Worm (Caenorhabditis elegans) whole organism, mixed stage, embryonic: ENCODE measurements around the gene C07H6.2.

Source experiments
- elt-3 ChIP-seq: fragments of 150-350 bp; optimal IDR thresholded peaks from 2 replicates; lab custom pipeline; 2014; ENCODE audit warnings: missing biosample characterization, missing genetic modification characterization
- lin-13 ChIP-seq: fragments of 150-350 bp; optimal IDR thresholded peaks from 2 replicates; lab custom pipeline; 2014; ENCODE audit warnings: missing biosample characterization, missing genetic modification characterization
- lsy-2 ChIP-seq: fragments of 150-350 bp; optimal IDR thresholded peaks from 2 replicates; lab custom pipeline; 2014; ENCODE audit warnings: missing biosample characterization, missing genetic modification characterization
- mab-5 ChIP-seq: fragments of 150-350 bp; optimal IDR thresholded peaks from 2 replicates; lab custom pipeline; 2014; ENCODE audit warnings: missing biosample characterization, missing genetic modification characterization
- mls-2 ChIP-seq: sonication (generic microtip); optimal IDR thresholded peaks from 2 replicates; lab custom pipeline; 2016; ENCODE audit warnings: mild to moderate bottlenecking, missing genetic modification characterization, moderate library complexity, missing compliant biosample characterization
- nhr-28 ChIP-seq: fragments of 150-350 bp; optimal IDR thresholded peaks from 2 replicates; lab custom pipeline; 2014; ENCODE audit warnings: missing biosample characterization, missing genetic modification characterization
- nhr-76 ChIP-seq: sonication (generic microtip); optimal IDR thresholded peaks from 2 replicates; lab custom pipeline; 2017; ENCODE audit warnings: missing biosample characterization, missing genetic modification characterization
- sem-2 ChIP-seq: fragments of 200-800 bp; sonication (Bioruptor generic); optimal IDR thresholded peaks from 2 replicates; lab custom pipeline; 2018; ENCODE audit warnings: mild to moderate bottlenecking, missing genetic modification characterization, missing compliant biosample characterization
- snpc-4 ChIP-seq: fragments of 150-350 bp; optimal IDR thresholded peaks from 2 replicates; lab custom pipeline; 2014; ENCODE audit warnings: missing biosample characterization, missing genetic modification characterization
- sptf-1 ChIP-seq: sonication (generic microtip); optimal IDR thresholded peaks from 2 replicates; lab custom pipeline; 2017; ENCODE audit warnings: mild to moderate bottlenecking, missing genetic modification characterization, moderate library complexity, missing compliant biosample characterization
- unc-62 ChIP-seq: fragments of 150-350 bp; optimal IDR thresholded peaks from 2 replicates; lab custom pipeline; 2014; ENCODE audit warnings: missing biosample characterization, missing genetic modification reagents, missing genetic modification characterization
- ztf-11 ChIP-seq: fragments of 150-350 bp; optimal IDR thresholded peaks from 2 replicates; lab custom pipeline; 2014; ENCODE audit warnings: missing biosample characterization, missing genetic modification characterization

ce11 chrIII:7561872-7562271 lies 41.1 kb downstream of the C07H6.2 start, which contains the start of gene lgc-12:
- TF ChIP-seq sem-2 (GFP tag; lab: Kevin White, UChicago) (no peak), unc-62 (GFP tag; lab: Kevin White, UChicago) (no peak), sptf-1 (tag; lab: Kevin White, UChicago) (no peak), snpc-4 (tag; lab: Kevin White, UChicago) (no peak), lin-13 (tag; lab: Kevin White, UChicago) (no peak), nhr-28 (no peak), mab-5 (tag; lab: Kevin White, UChicago) (no peak), nhr-76 (tag; lab: Kevin White, UChicago) (no peak), mls-2 (tag; lab: Kevin White, UChicago) (no peak), elt-3 (tag; lab: Kevin White, UChicago) (no peak), ztf-11 (tag; lab: Kevin White, UChicago) (no peak), lsy-2 (tag; lab: Kevin White, UChicago) (no peak)
